Worm (Caenorhabditis elegans) whole organism, L2 larva: ENCODE data around the gene toca-1.

Experiments
- Y55F3AM.14 ChIP-seq: fragments of 200-800 bp; sonication (Bioruptor generic); optimal IDR thresholded peaks from 2 replicates; lab custom pipeline; 2018; ENCODE audit warnings: mild to moderate bottlenecking, missing genetic modification characterization, missing compliant biosample characterization
- ama-1 ChIP-seq: fragments of 150-350 bp; optimal IDR thresholded peaks from 2 replicates; lab custom pipeline; 2018; ENCODE audit warnings: inconsistent platforms
- lin-11 ChIP-seq: fragments of 150-350 bp; sonication (generic microtip); optimal IDR thresholded peaks from 2 replicates; lab custom pipeline; 2014; ENCODE audit warnings: missing biosample characterization, missing genetic modification characterization, inconsistent platforms, mixed read lengths
- lin-39 ChIP-seq: fragments of 150-350 bp; optimal IDR thresholded peaks from 2 replicates; lab custom pipeline; 2014; ENCODE audit warnings: missing biosample characterization, missing genetic modification reagents, missing genetic modification characterization
- nhr-12 ChIP-seq: fragments of 150-350 bp; optimal IDR thresholded peaks from 2 replicates; lab custom pipeline; 2014; ENCODE audit warnings: missing biosample characterization, missing genetic modification characterization
- skn-1 ChIP-seq: sonication (generic microtip); optimal IDR thresholded peaks from 2 replicates; lab custom pipeline; 2017; ENCODE audit warnings: missing biosample characterization, missing genetic modification characterization
- sma-3 ChIP-seq: sonication (generic microtip); optimal IDR thresholded peaks from 2 replicates; lab custom pipeline; 2016; ENCODE audit warnings: missing genetic modification reagents, missing genetic modification characterization, missing compliant biosample characterization
- zag-1 ChIP-seq: fragments of 150-350 bp; optimal IDR thresholded peaks from 2 replicates; lab custom pipeline; 2014; ENCODE audit warnings: missing biosample characterization, missing genetic modification characterization
- ztf-11 ChIP-seq: sonication (generic microtip); optimal IDR thresholded peaks from 2 replicates; lab custom pipeline; 2017; ENCODE audit warnings: missing biosample characterization, missing genetic modification characterization

ce11 chrX:1512307-1512706 is 9.0 kb downstream of the toca-1 start:
- TF ChIP-seq lin-39 (no peak), sma-3 (GFP tag; lab: Kevin White, UChicago) (no peak), Y55F3AM.14 (GFP tag; lab: Kevin White, UChicago) (no peak), lin-11 (tag; lab: Kevin White, UChicago) (no peak), zag-1 (tag; lab: Kevin White, UChicago) (no peak), ztf-11 (tag; lab: Kevin White, UChicago) (no peak), nhr-12 (no peak), ama-1 (lab: Kevin White, UChicago) (no peak), skn-1 (tag; lab: Kevin White, UChicago) (no peak)
